Worm (Caenorhabditis elegans) whole organism, young adult: ENCODE results near the gene Y39A3B.7.

Experiments
- F22D6.2 ChIP-seq: sonication (generic microtip); optimal IDR thresholded peaks from 2 replicates; lab custom pipeline; 2016; ENCODE audit warnings: mild to moderate bottlenecking, missing genetic modification characterization, missing compliant biosample characterization
- F39B2.1 ChIP-seq: fragments of 200-800 bp; sonication (Bioruptor generic); IDR thresholded peaks from 2 replicates; pipeline ENCODE4 v1.3.6; 2022; ENCODE audit warnings: missing genetic modification reagents, missing genetic modification characterization, missing compliant biosample characterization
- athp-1 ChIP-seq: sonication (generic microtip); optimal IDR thresholded peaks from 2 replicates; lab custom pipeline; 2017; ENCODE audit warnings: mild to moderate bottlenecking, missing genetic modification characterization, missing compliant biosample characterization
- die-1 ChIP-seq: sonication (generic microtip); optimal IDR thresholded peaks from 2 replicates; lab custom pipeline; 2016; ENCODE audit warnings: missing genotype, mild to moderate bottlenecking, missing genetic modification characterization, missing compliant biosample characterization
- him-1 ChIP-seq: sonication (generic microtip); optimal IDR thresholded peaks from 2 replicates; lab custom pipeline; 2016; ENCODE audit warnings: missing genotype, missing genetic modification reagents, missing genetic modification characterization, missing compliant biosample characterization
- let-607 ChIP-seq, 2 experiments: fragments of 200-800 bp in 1 of 2; sonication (Bioruptor generic) in 1 of 2; sonication (generic microtip) in 1 of 2; optimal IDR thresholded peaks; 2 replicates each; lab custom pipeline; 2016 to 2018; ENCODE audit warnings: mild to moderate bottlenecking in 2 of 2, missing compliant biosample characterization in 2 of 2, missing genetic modification characterization in 2 of 2, moderate library complexity in 2 of 2, missing genotype in 1 of 2
- nhr-179 ChIP-seq: sonication (generic microtip); optimal IDR thresholded peaks from 2 replicates; lab custom pipeline; 2016; ENCODE audit warnings: mild to moderate bottlenecking, missing genetic modification characterization, missing compliant biosample characterization
- tbx-9 ChIP-seq: sonication (generic microtip); optimal IDR thresholded peaks from 2 replicates; lab custom pipeline; 2016; ENCODE audit warnings: borderline replicate concordance, missing genetic modification characterization, inconsistent platforms, missing compliant biosample characterization
- unc-62 ChIP-seq: fragments of 150-350 bp; optimal IDR thresholded peaks from 2 replicates; lab custom pipeline; 2014; ENCODE audit warnings: missing biosample characterization, missing genetic modification reagents, missing genetic modification characterization

DNA sequence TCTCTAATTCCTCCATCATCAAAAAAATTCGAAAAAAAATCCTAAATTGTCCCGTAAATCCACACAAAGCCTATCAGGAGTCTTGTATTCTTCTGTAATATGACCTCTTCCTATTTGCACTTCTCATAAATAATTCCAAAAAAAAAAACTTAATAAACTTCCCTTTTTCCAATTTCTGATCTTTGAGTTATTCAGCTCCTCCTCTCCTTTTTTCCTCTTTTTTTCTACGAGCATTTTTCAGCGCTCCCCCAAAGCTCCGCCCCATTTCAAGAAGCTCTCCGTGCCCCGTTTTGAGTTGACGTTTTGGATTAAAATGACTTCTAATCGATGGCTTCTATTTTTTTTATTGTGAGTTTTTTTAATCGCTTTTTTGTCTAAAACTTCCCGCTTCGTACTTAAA is 12.8 kb upstream of the Y39A3B.7 start, which contains the start of gene lgc-42:
- TF ChIP-seq let-607 (tag; optimal IDR thresholded peaks at IDR 0.05; lab: Kevin White, UChicago) = no peak
- no peak for TF ChIP-seq F22D6.2
- no peak for TF ChIP-seq him-1
- no peak for TF ChIP-seq F39B2.1 (GFP tag; lab: Robert Waterston, UW)
- TF ChIP-seq unc-62 (GFP tag; lab: Kevin White, UChicago) = no peak
- no peak for TF ChIP-seq die-1 (tag; lab: Kevin White, UChicago)
- TF ChIP-seq nhr-179 = no peak
- no peak for TF ChIP-seq athp-1
- TF ChIP-seq tbx-9 (tag; lab: Kevin White, UChicago) = no peak
